Worm (Caenorhabditis elegans) whole organism, L2 larva: ENCODE data around the gene sph-1.

Source experiments
- C34F6.9 ChIP-seq: fragments of 150-350 bp; optimal IDR thresholded peaks from 2 replicates; lab custom pipeline; 2014; ENCODE audit warnings: missing biosample characterization, missing genetic modification characterization
- F13H6.1 ChIP-seq: sonication (generic microtip); optimal IDR thresholded peaks from 2 replicates; lab custom pipeline; 2016; ENCODE audit warnings: missing genetic modification characterization, missing compliant biosample characterization
- ZK546.5 ChIP-seq: sonication (generic microtip); optimal IDR thresholded peaks from 2 replicates; lab custom pipeline; 2017; ENCODE audit warnings: missing biosample characterization, missing genetic modification characterization
- aly-2 ChIP-seq: fragments of 150-350 bp; optimal IDR thresholded peaks from 2 replicates; lab custom pipeline; 2014; ENCODE audit warnings: missing biosample characterization, missing genetic modification characterization
- ama-1 ChIP-seq: fragments of 150-350 bp; optimal IDR thresholded peaks from 2 replicates; lab custom pipeline; 2018; ENCODE audit warnings: inconsistent platforms
- ceh-16 ChIP-seq: fragments of 150-350 bp; optimal IDR thresholded peaks from 2 replicates; lab custom pipeline; 2014; ENCODE audit warnings: missing biosample characterization, missing genetic modification characterization
- ceh-82 ChIP-seq: fragments of 150-350 bp; optimal IDR thresholded peaks from 2 replicates; lab custom pipeline; 2014; ENCODE audit warnings: missing biosample characterization, missing genetic modification characterization
- crh-2 ChIP-seq: sonication (generic microtip); optimal IDR thresholded peaks from 2 replicates; lab custom pipeline; 2017; ENCODE audit warnings: missing biosample characterization, missing genetic modification characterization
- dmd-4 ChIP-seq: sonication (generic microtip); optimal IDR thresholded peaks from 2 replicates; lab custom pipeline; 2017; ENCODE audit warnings: missing biosample characterization, missing genetic modification characterization
- egl-27 ChIP-seq: sonication (generic microtip); optimal IDR thresholded peaks from 3 replicates; lab custom pipeline; 2017; ENCODE audit warnings: missing biosample characterization, missing genetic modification reagents, missing genetic modification characterization
- elt-1 ChIP-seq: fragments of 150-350 bp; optimal IDR thresholded peaks from 2 replicates; lab custom pipeline; 2014; ENCODE audit warnings: missing biosample characterization, missing genetic modification characterization
- elt-3 ChIP-seq: sonication (generic microtip); optimal IDR thresholded peaks from 2 replicates; lab custom pipeline; 2017; ENCODE audit warnings: missing biosample characterization, missing genetic modification characterization
- fos-1 ChIP-seq: fragments of 150-350 bp; optimal IDR thresholded peaks from 2 replicates; lab custom pipeline; 2014; ENCODE audit warnings: missing biosample characterization, missing genetic modification characterization
- gmeb-1 ChIP-seq: fragments of 150-350 bp; optimal IDR thresholded peaks from 2 replicates; lab custom pipeline; 2014; ENCODE audit warnings: missing biosample characterization, missing genetic modification characterization
- lin-13 ChIP-seq: fragments of 150-350 bp; optimal IDR thresholded peaks from 2 replicates; lab custom pipeline; 2014; ENCODE audit warnings: missing biosample characterization, missing genetic modification reagents, missing genetic modification characterization
- lin-39 ChIP-seq: fragments of 150-350 bp; optimal IDR thresholded peaks from 2 replicates; lab custom pipeline; 2014; ENCODE audit warnings: missing biosample characterization, missing genetic modification reagents, missing genetic modification characterization
- lsy-2 ChIP-seq, 2 experiments: fragments of 150-350 bp in 1 of 2; sonication (generic microtip) in 1 of 2; optimal IDR thresholded peaks; 2 replicates each; lab custom pipeline; 2014 to 2017; ENCODE audit warnings: missing biosample characterization in 2 of 2, missing genetic modification characterization in 2 of 2
- mdl-1 ChIP-seq, 2 experiments: fragments of 150-350 bp in 1 of 2; sonication (generic microtip) in 1 of 2; optimal IDR thresholded peaks; 2 replicates each; lab custom pipeline; 2017; ENCODE audit warnings: missing biosample characterization in 2 of 2, missing genetic modification characterization in 2 of 2
- nhr-12 ChIP-seq: fragments of 150-350 bp; optimal IDR thresholded peaks from 2 replicates; lab custom pipeline; 2014; ENCODE audit warnings: missing biosample characterization, missing genetic modification characterization
- nhr-129 ChIP-seq: fragments of 150-350 bp; optimal IDR thresholded peaks from 2 replicates; lab custom pipeline; 2014; ENCODE audit warnings: missing biosample characterization, missing genetic modification characterization
- nhr-21 ChIP-seq: fragments of 150-350 bp; optimal IDR thresholded peaks from 2 replicates; lab custom pipeline; 2014; ENCODE audit warnings: missing biosample characterization, missing genetic modification characterization
- nhr-237 ChIP-seq: fragments of 150-350 bp; optimal IDR thresholded peaks from 2 replicates; lab custom pipeline; 2014; ENCODE audit warnings: missing biosample characterization, missing genetic modification characterization
- nhr-25 ChIP-seq: fragments of 150-350 bp; sonication (generic microtip); optimal IDR thresholded peaks from 3 replicates; lab custom pipeline; 2014; ENCODE audit warnings: missing biosample characterization, missing genetic modification characterization
- nhr-6 ChIP-seq: fragments of 150-350 bp; optimal IDR thresholded peaks from 2 replicates; lab custom pipeline; 2014; ENCODE audit warnings: missing biosample characterization, missing genetic modification characterization
- peb-1 ChIP-seq: fragments of 150-350 bp; optimal IDR thresholded peaks from 2 replicates; lab custom pipeline; 2014; ENCODE audit warnings: missing biosample characterization, missing genetic modification characterization
- skn-1 ChIP-seq: sonication (generic microtip); optimal IDR thresholded peaks from 2 replicates; lab custom pipeline; 2017; ENCODE audit warnings: missing biosample characterization, missing genetic modification characterization
- sma-3 ChIP-seq: sonication (generic microtip); optimal IDR thresholded peaks from 2 replicates; lab custom pipeline; 2016; ENCODE audit warnings: missing genetic modification reagents, missing genetic modification characterization, missing compliant biosample characterization
- sma-9 ChIP-seq, 2 experiments: fragments of 150-350 bp in 1 of 2; sonication (generic microtip) in 1 of 2; optimal IDR thresholded peaks; 2 replicates each; lab custom pipeline; 2014 to 2016; ENCODE audit warnings: missing genetic modification characterization in 2 of 2, mild to moderate bottlenecking in 1 of 2, missing biosample characterization in 1 of 2, missing compliant biosample characterization in 1 of 2, missing genetic modification reagents in 1 of 2, moderate library complexity in 1 of 2
- snpc-4 ChIP-seq: fragments of 150-350 bp; optimal IDR thresholded peaks from 2 replicates; lab custom pipeline; 2014; ENCODE audit warnings: missing biosample characterization, missing genetic modification characterization
- unc-39 ChIP-seq: fragments of 150-350 bp; optimal IDR thresholded peaks from 2 replicates; lab custom pipeline; 2014; ENCODE audit warnings: missing biosample characterization, missing genetic modification characterization
- unc-55 ChIP-seq: fragments of 150-350 bp; sonication (generic microtip); optimal IDR thresholded peaks from 3 replicates; lab custom pipeline; 2014; ENCODE audit warnings: missing biosample characterization, missing genetic modification reagents, missing genetic modification characterization
- zag-1 ChIP-seq: fragments of 150-350 bp; optimal IDR thresholded peaks from 2 replicates; lab custom pipeline; 2014; ENCODE audit warnings: missing biosample characterization, missing genetic modification characterization
- ztf-1 ChIP-seq: fragments of 200-800 bp; sonication (Bioruptor generic); conservative IDR thresholded peaks from 2 replicates; pipeline ENCODE4 v1.3.6; 2022; ENCODE audit warnings: missing genetic modification characterization, missing compliant biosample characterization

Gene sph-1

ce11 chrIV:8148494-8148893 lies 15.1 kb upstream of the sph-1 start, which contains the start of gene pmk-1:
pmk-1 (plus strand) TSS chrIV:8148794.
- TF ChIP-seq peb-1 (tag; lab: Kevin White, UChicago) = no peak

ce11 chrIV:8146283-8146682 lies 12.9 kb upstream of the sph-1 start:
- no peak for TF ChIP-seq lin-39
- no peak for TF ChIP-seq nhr-237 (tag; lab: Kevin White, UChicago)
- TF ChIP-seq C34F6.9 (tag; lab: Kevin White, UChicago) = peak; percentile 44
- TF ChIP-seq sma-3 = no peak
- no peak for TF ChIP-seq ZK546.5 (tag; lab: Kevin White, UChicago)
- TF ChIP-seq crh-2 (tag; lab: Kevin White, UChicago) = peak; percentile 53
- no peak for TF ChIP-seq nhr-6 (tag; lab: Kevin White, UChicago)
- TF ChIP-seq gmeb-1 = peak; percentile 29
- TF ChIP-seq sma-9 (GFP tag; optimal IDR thresholded peaks at IDR 0.05; lab: Kevin White, UChicago) = peak; percentile 47
- no peak for TF ChIP-seq sma-9 (tag; optimal IDR thresholded peaks at IDR 0.05; lab: Kevin White, UChicago)
- no peak for TF ChIP-seq ceh-82 (tag; lab: Kevin White, UChicago)
- TF ChIP-seq unc-39 (tag; lab: Kevin White, UChicago) = no peak
- TF ChIP-seq dmd-4 = no peak
- TF ChIP-seq elt-3 (tag; lab: Kevin White, UChicago) = no peak
- TF ChIP-seq nhr-25 (tag; lab: Kevin White, UChicago) = peak; percentile 86
- TF ChIP-seq zag-1 (tag; lab: Kevin White, UChicago) = no peak
- no peak for TF ChIP-seq nhr-12 (tag; lab: Kevin White, UChicago)
- TF ChIP-seq ama-1 (lab: Kevin White, UChicago) = no peak
- peak; percentile 19 for TF ChIP-seq fos-1 (tag; lab: Kevin White, UChicago)
- TF ChIP-seq ztf-1 = no peak
- peak; percentile 28 for TF ChIP-seq F13H6.1 (tag; lab: Kevin White, UChicago)
- no peak for TF ChIP-seq ceh-16
- TF ChIP-seq elt-1 (tag; lab: Kevin White, UChicago) = no peak
- TF ChIP-seq egl-27 (tag; lab: Kevin White, UChicago) = no peak
- no peak for TF ChIP-seq peb-1 (tag; lab: Kevin White, UChicago)
- peak; percentile 60 to 69 for TF ChIP-seq mdl-1 (tag; optimal IDR thresholded peaks at IDR 0.05; lab: Kevin White, UChicago)
- peak; percentile 42 for TF ChIP-seq nhr-129
- TF ChIP-seq nhr-21 = peak; percentile 31
- peak in 1 of 2 experiments; percentile 11 for TF ChIP-seq lsy-2 (tag; optimal IDR thresholded peaks at IDR 0.05; lab: Kevin White, UChicago)
- TF ChIP-seq skn-1 (tag; lab: Kevin White, UChicago) = no peak

DNA sequence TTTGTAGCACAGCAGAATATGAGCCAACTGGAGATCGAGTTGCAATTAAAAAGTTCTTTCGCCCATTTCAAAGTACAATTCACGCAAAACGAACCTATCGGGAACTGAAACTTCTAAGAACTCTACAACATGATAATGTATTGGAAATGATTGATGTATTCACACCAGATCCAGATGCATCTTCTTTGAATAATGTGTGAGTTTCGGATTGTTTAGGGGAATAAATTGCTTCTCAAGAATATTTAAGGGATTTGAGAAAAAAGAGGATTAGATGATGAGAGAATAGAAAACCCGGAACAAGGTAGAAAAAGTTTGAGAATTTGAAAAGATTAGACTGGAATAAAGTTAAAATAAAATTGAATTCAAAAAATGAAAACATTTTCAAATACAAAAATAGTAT lies 11.0 kb upstream of the sph-1 start:
- TF ChIP-seq nhr-12 (tag; lab: Kevin White, UChicago) (no peak), unc-55 (GFP tag; lab: Kevin White, UChicago) (peak; percentile 66)

DNA sequence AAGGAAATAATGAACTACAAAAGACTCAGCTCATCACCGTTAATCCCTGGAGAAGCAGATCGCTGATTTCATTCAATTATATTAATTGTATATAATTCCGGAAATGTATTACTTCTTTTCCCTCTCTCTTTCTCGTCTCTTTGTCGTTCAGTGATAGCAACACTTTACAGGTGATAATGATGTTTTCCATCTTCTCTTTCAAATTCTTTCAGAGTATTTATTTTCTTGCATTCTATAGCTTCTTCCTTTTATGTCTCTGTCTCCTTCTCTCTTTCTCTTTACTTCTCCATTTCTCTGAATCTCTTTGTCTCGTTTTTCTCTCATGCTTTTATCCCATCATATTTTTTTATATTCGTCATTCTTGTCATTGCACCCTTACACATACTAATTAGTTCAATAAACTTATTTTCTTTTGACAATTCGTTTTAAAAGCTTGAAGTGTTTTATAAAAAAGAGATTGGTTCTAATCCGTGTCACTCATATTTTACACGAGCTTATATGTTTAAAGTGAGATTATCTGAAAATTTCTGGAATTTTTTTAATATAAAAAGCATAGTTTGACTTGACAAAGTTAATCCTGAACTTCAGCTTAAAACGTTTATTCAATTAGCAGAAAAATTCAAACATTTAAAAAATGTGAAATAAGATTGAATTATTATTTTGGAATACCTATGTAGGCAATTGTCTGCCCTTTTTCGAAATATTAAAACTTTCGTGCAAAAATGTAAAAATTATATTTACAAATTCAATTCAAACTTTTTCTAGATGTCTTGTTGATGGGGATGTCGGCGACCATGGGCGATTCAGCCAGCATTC lies 9.6 kb upstream of the sph-1 start, which contains the start of gene pmk-2:
TSS of gene pmk-2 (plus strand) at position 766 of the 816 bp plus-strand sequence.
- TF ChIP-seq nhr-129 (no peak), dmd-4 (peak; percentile 47), snpc-4 (tag; lab: Kevin White, UChicago) (peak; percentile 4), F13H6.1 (tag; lab: Kevin White, UChicago) (no peak), lsy-2 (tag; optimal IDR thresholded peaks at IDR 0.05; lab: Kevin White, UChicago) (peak in 1 of 2 experiments; percentile 54), peb-1 (tag; lab: Kevin White, UChicago) (no peak), unc-55 (GFP tag; lab: Kevin White, UChicago) (peak; percentile 46), lin-13 (GFP tag; lab: Kevin White, UChicago) (peak; percentile 24), C34F6.9 (tag; lab: Kevin White, UChicago) (peak; percentile 67), crh-2 (tag; lab: Kevin White, UChicago) (peak; percentile 52), fos-1 (tag; lab: Kevin White, UChicago) (peak; percentile 54)

DNA sequence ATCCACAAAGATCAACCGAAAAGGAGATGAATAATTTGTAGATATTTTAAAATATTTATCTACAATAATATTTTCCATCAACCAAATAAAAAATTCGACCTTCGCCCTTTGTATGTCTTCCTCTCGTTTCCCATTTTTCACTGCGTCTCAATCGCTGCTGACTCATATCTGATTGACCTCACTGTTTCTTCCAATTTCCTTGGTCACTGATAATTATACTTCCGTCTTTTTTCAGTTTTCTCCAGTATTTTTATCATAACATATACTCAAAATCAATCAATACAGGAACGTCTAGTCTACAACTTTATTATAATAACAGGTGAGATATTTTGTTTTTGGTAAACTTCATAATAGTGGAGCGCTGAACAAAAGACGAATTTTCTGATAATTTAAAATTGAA lies 5.6 kb upstream of the sph-1 start, which contains the start of gene pmk-3:
TSS of gene pmk-3 (plus strand) at position 236 of the 400 bp plus-strand sequence.
- TF ChIP-seq lin-13 (GFP tag; lab: Kevin White, UChicago) (no peak), F13H6.1 (tag; lab: Kevin White, UChicago) (no peak), peb-1 (tag; lab: Kevin White, UChicago) (no peak), fos-1 (tag; lab: Kevin White, UChicago) (peak; percentile 96), elt-1 (tag; lab: Kevin White, UChicago) (no peak), aly-2 (no peak), unc-55 (GFP tag; lab: Kevin White, UChicago) (no peak), nhr-6 (tag; lab: Kevin White, UChicago) (no peak)
